Worm (Caenorhabditis elegans) whole organism, L2 larva: Measurements from ENCODE around the gene C14F11.7.
A peak's percentile ranks its signal among the peaks of the same experiment; 100 is the strongest.

Experiments used
- C34F6.9 ChIP-seq: fragments of 150-350 bp; optimal IDR thresholded peaks from 2 replicates; lab custom pipeline; 2014; ENCODE audit warnings: missing biosample characterization, missing genetic modification characterization
- F13H6.1 ChIP-seq: sonication (generic microtip); optimal IDR thresholded peaks from 2 replicates; lab custom pipeline; 2016; ENCODE audit warnings: missing genetic modification characterization, missing compliant biosample characterization
- R02D3.7 ChIP-seq: fragments of 150-350 bp; optimal IDR thresholded peaks from 2 replicates; lab custom pipeline; 2014; ENCODE audit warnings: missing biosample characterization, missing genetic modification characterization
- Y55F3AM.14 ChIP-seq: fragments of 200-800 bp; sonication (Bioruptor generic); optimal IDR thresholded peaks from 2 replicates; lab custom pipeline; 2018; ENCODE audit warnings: mild to moderate bottlenecking, missing genetic modification characterization, missing compliant biosample characterization
- alr-1 ChIP-seq: fragments of 150-350 bp; optimal IDR thresholded peaks from 2 replicates; lab custom pipeline; 2014; ENCODE audit warnings: missing biosample characterization, missing genetic modification characterization
- ama-1 ChIP-seq: fragments of 150-350 bp; optimal IDR thresholded peaks from 2 replicates; lab custom pipeline; 2018; ENCODE audit warnings: inconsistent platforms
- ceh-16 ChIP-seq: fragments of 150-350 bp; optimal IDR thresholded peaks from 2 replicates; lab custom pipeline; 2014; ENCODE audit warnings: missing biosample characterization, missing genetic modification characterization
- crh-2 ChIP-seq: sonication (generic microtip); optimal IDR thresholded peaks from 2 replicates; lab custom pipeline; 2017; ENCODE audit warnings: missing biosample characterization, missing genetic modification characterization
- dmd-4 ChIP-seq: sonication (generic microtip); optimal IDR thresholded peaks from 2 replicates; lab custom pipeline; 2017; ENCODE audit warnings: missing biosample characterization, missing genetic modification characterization
- egl-27 ChIP-seq: sonication (generic microtip); optimal IDR thresholded peaks from 3 replicates; lab custom pipeline; 2017; ENCODE audit warnings: missing biosample characterization, missing genetic modification reagents, missing genetic modification characterization
- elt-1 ChIP-seq: fragments of 150-350 bp; optimal IDR thresholded peaks from 2 replicates; lab custom pipeline; 2014; ENCODE audit warnings: missing biosample characterization, missing genetic modification characterization
- gmeb-1 ChIP-seq: fragments of 150-350 bp; optimal IDR thresholded peaks from 2 replicates; lab custom pipeline; 2014; ENCODE audit warnings: missing biosample characterization, missing genetic modification characterization
- lin-11 ChIP-seq: fragments of 150-350 bp; sonication (generic microtip); optimal IDR thresholded peaks from 2 replicates; lab custom pipeline; 2014; ENCODE audit warnings: missing biosample characterization, missing genetic modification characterization, inconsistent platforms, mixed read lengths
- lin-13 ChIP-seq: fragments of 150-350 bp; optimal IDR thresholded peaks from 2 replicates; lab custom pipeline; 2014; ENCODE audit warnings: missing biosample characterization, missing genetic modification reagents, missing genetic modification characterization
- lin-39 ChIP-seq: fragments of 150-350 bp; optimal IDR thresholded peaks from 2 replicates; lab custom pipeline; 2014; ENCODE audit warnings: missing biosample characterization, missing genetic modification reagents, missing genetic modification characterization
- lsy-2 ChIP-seq, 2 experiments: fragments of 150-350 bp in 1 of 2; sonication (generic microtip) in 1 of 2; optimal IDR thresholded peaks; 2 replicates each; lab custom pipeline; 2014 to 2017; ENCODE audit warnings: missing biosample characterization in 2 of 2, missing genetic modification characterization in 2 of 2
- mab-5 ChIP-seq: fragments of 150-350 bp; optimal IDR thresholded peaks from 2 replicates; lab custom pipeline; 2014; ENCODE audit warnings: missing biosample characterization, missing genetic modification characterization
- mdl-1 ChIP-seq, 2 experiments: fragments of 150-350 bp in 1 of 2; sonication (generic microtip) in 1 of 2; optimal IDR thresholded peaks; 2 replicates each; lab custom pipeline; 2017; ENCODE audit warnings: missing biosample characterization in 2 of 2, missing genetic modification characterization in 2 of 2
- nhr-11 ChIP-seq: fragments of 150-350 bp; optimal IDR thresholded peaks from 2 replicates; lab custom pipeline; 2014; ENCODE audit warnings: missing biosample characterization, missing genetic modification characterization
- nhr-12 ChIP-seq: fragments of 150-350 bp; optimal IDR thresholded peaks from 2 replicates; lab custom pipeline; 2014; ENCODE audit warnings: missing biosample characterization, missing genetic modification characterization
- nhr-129 ChIP-seq: fragments of 150-350 bp; optimal IDR thresholded peaks from 2 replicates; lab custom pipeline; 2014; ENCODE audit warnings: missing biosample characterization, missing genetic modification characterization
- nhr-21 ChIP-seq: fragments of 150-350 bp; optimal IDR thresholded peaks from 2 replicates; lab custom pipeline; 2014; ENCODE audit warnings: missing biosample characterization, missing genetic modification characterization
- nhr-23 ChIP-seq: fragments of 150-350 bp; optimal IDR thresholded peaks from 2 replicates; lab custom pipeline; 2014; ENCODE audit warnings: missing biosample characterization, missing genetic modification reagents, missing genetic modification characterization
- nhr-237 ChIP-seq: fragments of 150-350 bp; optimal IDR thresholded peaks from 2 replicates; lab custom pipeline; 2014; ENCODE audit warnings: missing biosample characterization, missing genetic modification characterization
- nhr-25 ChIP-seq: fragments of 150-350 bp; sonication (generic microtip); optimal IDR thresholded peaks from 3 replicates; lab custom pipeline; 2014; ENCODE audit warnings: missing biosample characterization, missing genetic modification characterization
- nhr-77 ChIP-seq: fragments of 150-350 bp; optimal IDR thresholded peaks from 2 replicates; lab custom pipeline; 2014; ENCODE audit warnings: missing biosample characterization, missing genetic modification characterization
- peb-1 ChIP-seq: fragments of 150-350 bp; optimal IDR thresholded peaks from 2 replicates; lab custom pipeline; 2014; ENCODE audit warnings: missing biosample characterization, missing genetic modification characterization
- sem-4 ChIP-seq: fragments of 150-350 bp; optimal IDR thresholded peaks from 2 replicates; lab custom pipeline; 2014; ENCODE audit warnings: missing biosample characterization, missing genetic modification reagents, missing genetic modification characterization
- skn-1 ChIP-seq: sonication (generic microtip); optimal IDR thresholded peaks from 2 replicates; lab custom pipeline; 2017; ENCODE audit warnings: missing biosample characterization, missing genetic modification characterization
- sma-3 ChIP-seq: sonication (generic microtip); optimal IDR thresholded peaks from 2 replicates; lab custom pipeline; 2016; ENCODE audit warnings: missing genetic modification reagents, missing genetic modification characterization, missing compliant biosample characterization
- sma-9 ChIP-seq, 2 experiments: fragments of 150-350 bp in 1 of 2; sonication (generic microtip) in 1 of 2; optimal IDR thresholded peaks; 2 replicates each; lab custom pipeline; 2014 to 2016; ENCODE audit warnings: missing genetic modification characterization in 2 of 2, mild to moderate bottlenecking in 1 of 2, missing biosample characterization in 1 of 2, missing compliant biosample characterization in 1 of 2, missing genetic modification reagents in 1 of 2, moderate library complexity in 1 of 2
- snpc-4 ChIP-seq: fragments of 150-350 bp; optimal IDR thresholded peaks from 2 replicates; lab custom pipeline; 2014; ENCODE audit warnings: missing biosample characterization, missing genetic modification characterization
- unc-39 ChIP-seq: fragments of 150-350 bp; optimal IDR thresholded peaks from 2 replicates; lab custom pipeline; 2014; ENCODE audit warnings: missing biosample characterization, missing genetic modification characterization
- unc-55 ChIP-seq: fragments of 150-350 bp; sonication (generic microtip); optimal IDR thresholded peaks from 3 replicates; lab custom pipeline; 2014; ENCODE audit warnings: missing biosample characterization, missing genetic modification reagents, missing genetic modification characterization
- unc-62 ChIP-seq: fragments of 150-350 bp; optimal IDR thresholded peaks from 2 replicates; lab custom pipeline; 2014; ENCODE audit warnings: missing biosample characterization, missing genetic modification reagents, missing genetic modification characterization
- zag-1 ChIP-seq: fragments of 150-350 bp; optimal IDR thresholded peaks from 2 replicates; lab custom pipeline; 2014; ENCODE audit warnings: missing biosample characterization, missing genetic modification characterization
- ztf-1 ChIP-seq: fragments of 200-800 bp; sonication (Bioruptor generic); conservative IDR thresholded peaks from 2 replicates; pipeline ENCODE4 v1.3.6; 2022; ENCODE audit warnings: missing genetic modification characterization, missing compliant biosample characterization
- ztf-11 ChIP-seq: sonication (generic microtip); optimal IDR thresholded peaks from 2 replicates; lab custom pipeline; 2017; ENCODE audit warnings: missing biosample characterization, missing genetic modification characterization
- ztf-4 ChIP-seq: fragments of 150-350 bp; optimal IDR thresholded peaks from 2 replicates; lab custom pipeline; 2014; ENCODE audit warnings: missing biosample characterization, missing genetic modification characterization

C14F11.7 gene

ce11 chrX:6239927-6240639 is 31.7 kb upstream of the C14F11.7 start:
- no peak for TF ChIP-seq lin-39 (tag; lab: Kevin White, UChicago)
- TF ChIP-seq gmeb-1 (tag; lab: Kevin White, UChicago) = no peak
- no peak for TF ChIP-seq mab-5 (tag; lab: Kevin White, UChicago)
- TF ChIP-seq nhr-25 (tag; lab: Kevin White, UChicago) = no peak
- peak; percentile 66 for TF ChIP-seq C34F6.9 (tag; lab: Kevin White, UChicago)
- no peak for TF ChIP-seq ztf-4 (tag; lab: Kevin White, UChicago)
- no peak for TF ChIP-seq lin-13 (GFP tag; lab: Kevin White, UChicago)
- no peak for TF ChIP-seq unc-39 (tag; lab: Kevin White, UChicago)
- peak; percentile 1 for TF ChIP-seq sem-4 (tag; lab: Kevin White, UChicago)
- no peak for TF ChIP-seq dmd-4
- peak; percentile 33 for TF ChIP-seq unc-55
- TF ChIP-seq nhr-237 (tag; lab: Kevin White, UChicago) = no peak
- no peak for TF ChIP-seq skn-1
- no peak for TF ChIP-seq Y55F3AM.14 (GFP tag; lab: Kevin White, UChicago)
- TF ChIP-seq ama-1 = peak; percentile 5
- peak; percentile 39 for TF ChIP-seq nhr-129 (tag; lab: Kevin White, UChicago)
- TF ChIP-seq R02D3.7 (tag; lab: Kevin White, UChicago) = no peak
- no peak for TF ChIP-seq nhr-11 (tag; lab: Kevin White, UChicago)
- TF ChIP-seq sma-3 (GFP tag; lab: Kevin White, UChicago) = no peak
- TF ChIP-seq sma-9 (GFP tag; optimal IDR thresholded peaks at IDR 0.05; lab: Kevin White, UChicago) = peak; percentile 30
- no peak for TF ChIP-seq sma-9 (tag; optimal IDR thresholded peaks at IDR 0.05; lab: Kevin White, UChicago)
- TF ChIP-seq egl-27 = no peak
- TF ChIP-seq nhr-77 = no peak
- peak; percentile 59 for TF ChIP-seq F13H6.1 (tag; lab: Kevin White, UChicago)
- peak in 1 of 2 experiments; percentile 26 for TF ChIP-seq lsy-2 (tag; optimal IDR thresholded peaks at IDR 0.05; lab: Kevin White, UChicago)

ce11 chrX:6238973-6239372 is 30.6 kb upstream of the C14F11.7 start, which contains the start of gene rml-3:
rml-3 (minus strand) TSS chrX:6239065.
- no peak for TF ChIP-seq lin-39 (tag; lab: Kevin White, UChicago)
- TF ChIP-seq unc-62 = no peak
- TF ChIP-seq sem-4 (tag; lab: Kevin White, UChicago) = no peak
- TF ChIP-seq elt-1 (tag; lab: Kevin White, UChicago) = peak; percentile 91
- TF ChIP-seq snpc-4 (tag; lab: Kevin White, UChicago) = no peak
- TF ChIP-seq sma-9 (GFP tag; optimal IDR thresholded peaks at IDR 0.05; lab: Kevin White, UChicago) = peak; percentile 52
- no peak for TF ChIP-seq sma-9 (tag; optimal IDR thresholded peaks at IDR 0.05; lab: Kevin White, UChicago)
- no peak for TF ChIP-seq crh-2 (tag; lab: Kevin White, UChicago)
- TF ChIP-seq nhr-21 (tag; lab: Kevin White, UChicago) = no peak
- TF ChIP-seq ztf-1 = no peak

ce11 chrX:6235443-6235842 is 27.1 kb upstream of the C14F11.7 start, which contains the start of gene hsp-43:
hsp-43 (minus strand) TSS chrX:6235543.
- TF ChIP-seq nhr-129 (tag; lab: Kevin White, UChicago) (no peak), zag-1 (tag; lab: Kevin White, UChicago) (no peak), peb-1 (tag; lab: Kevin White, UChicago) (no peak), Y55F3AM.14 (GFP tag; lab: Kevin White, UChicago) (no peak), dmd-4 (no peak), ceh-16 (tag; lab: Kevin White, UChicago) (no peak), ztf-4 (tag; lab: Kevin White, UChicago) (no peak), nhr-25 (tag; lab: Kevin White, UChicago) (no peak), gmeb-1 (tag; lab: Kevin White, UChicago) (no peak)

ce11 chrX:6232998-6233626 is 24.7 kb upstream of the C14F11.7 start, which contains the start of gene C14F11.4:
C14F11.4 (minus strand) TSS chrX:6233048.
- TF ChIP-seq egl-27 = no peak
- no peak for TF ChIP-seq mdl-1 (tag; optimal IDR thresholded peaks at IDR 0.05; lab: Kevin White, UChicago)
- no peak for TF ChIP-seq snpc-4 (tag; lab: Kevin White, UChicago)
- no peak for TF ChIP-seq ztf-4 (tag; lab: Kevin White, UChicago)
- TF ChIP-seq unc-39 (tag; lab: Kevin White, UChicago) = no peak
- TF ChIP-seq lin-11 (tag; lab: Kevin White, UChicago) = no peak
- no peak for TF ChIP-seq sma-3 (GFP tag; lab: Kevin White, UChicago)
- TF ChIP-seq crh-2 (tag; lab: Kevin White, UChicago) = no peak
- TF ChIP-seq Y55F3AM.14 (GFP tag; lab: Kevin White, UChicago) = no peak
- no peak for TF ChIP-seq nhr-21 (tag; lab: Kevin White, UChicago)
- TF ChIP-seq zag-1 (tag; lab: Kevin White, UChicago) = no peak
- no peak for TF ChIP-seq nhr-23 (tag; lab: Kevin White, UChicago)
- no peak for TF ChIP-seq sma-9 (GFP tag; optimal IDR thresholded peaks at IDR 0.05; lab: Kevin White, UChicago)
- no peak for TF ChIP-seq sma-9 (tag; optimal IDR thresholded peaks at IDR 0.05; lab: Kevin White, UChicago)
- no peak for TF ChIP-seq alr-1
- TF ChIP-seq sem-4 (tag; lab: Kevin White, UChicago) = no peak
- no peak for TF ChIP-seq ztf-11 (tag; lab: Kevin White, UChicago)
- no peak for TF ChIP-seq nhr-129 (tag; lab: Kevin White, UChicago)
- no peak for TF ChIP-seq elt-1 (tag; lab: Kevin White, UChicago)
- TF ChIP-seq nhr-12 (tag; lab: Kevin White, UChicago) = no peak
